Fruit fly (Drosophila melanogaster) whole organism, embryonic: ENCODE results near the gene CG18213.
A peak's percentile ranks its signal among the peaks of the same experiment; 100 is the strongest.

Source experiments
- CG10274 ChIP-seq: fragments of 200-800 bp; sonication (Bioruptor generic); optimal IDR thresholded peaks from 3 replicates; lab custom pipeline; 2017; ENCODE audit warnings: missing biosample characterization, mild to moderate bottlenecking, missing genetic modification characterization
- CG11398 ChIP-seq: fragments of 200-800 bp; sonication (Bioruptor generic); optimal IDR thresholded peaks from 2 replicates; lab custom pipeline; 2016; ENCODE audit warnings: missing biosample characterization, missing genetic modification characterization
- CG11723 ChIP-seq: fragments of 200-800 bp; sonication (Bioruptor generic); optimal IDR thresholded peaks from 2 replicates; lab custom pipeline; 2017; ENCODE audit warnings: missing biosample characterization, mild to moderate bottlenecking, missing genetic modification characterization
- CG12659 ChIP-seq: fragments of 200-800 bp; sonication (Bioruptor generic); optimal IDR thresholded peaks from 3 replicates; lab custom pipeline; 2017; ENCODE audit warnings: mild to moderate bottlenecking, missing biosample characterization, missing genetic modification reagents, missing genetic modification characterization
- CG13424 ChIP-seq: fragments of 200-800 bp; sonication (Bioruptor generic); optimal IDR thresholded peaks from 2 replicates; lab custom pipeline; 2019; ENCODE audit warnings: missing biosample characterization, mild to moderate bottlenecking, missing genetic modification characterization, moderate library complexity
- CG14965 ChIP-seq: fragments of 200-800 bp; sonication (Bioruptor generic); optimal IDR thresholded peaks from 2 replicates; lab custom pipeline; 2016; ENCODE audit warnings: missing biosample characterization, missing genetic modification characterization, borderline replicate concordance
- CG15011 ChIP-seq: fragments of 200-800 bp; sonication (Bioruptor generic); optimal IDR thresholded peaks from 3 replicates; lab custom pipeline; 2018; ENCODE audit warnings: missing biosample characterization, mild to moderate bottlenecking, missing genetic modification characterization
- CG1603 ChIP-seq: fragments of 200-800 bp; sonication (Bioruptor generic); optimal IDR thresholded peaks from 2 replicates; lab custom pipeline; 2019; ENCODE audit warnings: missing biosample characterization, mild to moderate bottlenecking, missing genetic modification characterization, moderate library complexity
- CG17186 ChIP-seq: fragments of 200-800 bp; sonication (Bioruptor generic); optimal IDR thresholded peaks from 3 replicates; lab custom pipeline; 2017; ENCODE audit warnings: missing biosample characterization, missing genetic modification reagents, missing genetic modification characterization
- CG2199 ChIP-seq: fragments of 200-800 bp; sonication (Bioruptor generic); IDR thresholded peaks from 3 replicates; pipeline ENCODE4 v1.3.6; 2022; ENCODE audit warnings: missing biosample characterization, missing genetic modification characterization
- CG31224 ChIP-seq: fragments of 200-800 bp; sonication (Bioruptor generic); IDR thresholded peaks from 2 replicates; pipeline ENCODE4 v1.3.6; 2022; ENCODE audit warnings: missing biosample characterization, missing genetic modification characterization
- CG32767 ChIP-seq: fragments of 200-800 bp; sonication (Bioruptor generic); IDR thresholded peaks from 2 replicates; pipeline ENCODE4 v1.3.6; 2022; ENCODE audit warnings: missing biosample characterization, missing genetic modification characterization
- CG42726 ChIP-seq: fragments of 200-800 bp; sonication (Bioruptor generic); IDR thresholded peaks from 2 replicates; pipeline ENCODE4 v1.3.6; 2022; ENCODE audit warnings: missing biosample characterization, missing genetic modification characterization; ENCODE audit not compliant: partially characterized antibody
- CG43689 ChIP-seq: fragments of 200-800 bp; sonication (Bioruptor generic); IDR thresholded peaks from 2 replicates; pipeline ENCODE4 v1.3.6; 2022; ENCODE audit warnings: missing biosample characterization, missing genetic modification characterization
- CG4707 ChIP-seq: fragments of 200-800 bp; sonication (Bioruptor generic); optimal IDR thresholded peaks from 2 replicates; lab custom pipeline; 2018; ENCODE audit warnings: missing biosample characterization, mild to moderate bottlenecking, missing genetic modification characterization, moderate library complexity
- CG4820 ChIP-seq: fragments of 200-800 bp; sonication (Bioruptor generic); optimal IDR thresholded peaks from 3 replicates; lab custom pipeline; 2016; ENCODE audit warnings: missing biosample characterization, missing genetic modification characterization
- CG6791 ChIP-seq: fragments of 200-800 bp; sonication (Bioruptor generic); IDR thresholded peaks from 3 replicates; pipeline ENCODE4 v1.3.6; 2022; ENCODE audit warnings: missing biosample characterization, missing genetic modification characterization; ENCODE audit not compliant: partially characterized antibody
- CG7271 ChIP-seq: fragments of 200-800 bp; sonication (Bioruptor generic); optimal IDR thresholded peaks from 2 replicates; lab custom pipeline; 2018; ENCODE audit warnings: missing biosample characterization, mild to moderate bottlenecking, missing genetic modification characterization, moderate library complexity
- CG7928 ChIP-seq: fragments of 200-800 bp; sonication (Bioruptor generic); optimal IDR thresholded peaks from 2 replicates; lab custom pipeline; 2017; ENCODE audit warnings: missing biosample characterization, mild to moderate bottlenecking, missing genetic modification characterization
- CG7987 ChIP-seq: fragments of 200-800 bp; sonication (Bioruptor generic); optimal IDR thresholded peaks from 2 replicates; lab custom pipeline; 2018; ENCODE audit warnings: missing biosample characterization, mild to moderate bottlenecking, missing genetic modification characterization, moderate library complexity
- CG9727 ChIP-seq: fragments of 200-800 bp; sonication (Bioruptor generic); optimal IDR thresholded peaks from 3 replicates; lab custom pipeline; 2017; ENCODE audit warnings: missing biosample characterization, mild to moderate bottlenecking, missing genetic modification characterization
- D ChIP-seq, 2 experiments: fragments of 200-800 bp in 1 of 2; fragments of >200 bp in 1 of 2; sonication (Bioruptor generic) in 1 of 2; optimal IDR thresholded peaks; 2 replicates in 1 of 2; 3 replicates in 1 of 2; lab custom pipeline; 2017; ENCODE audit warnings: mild to moderate bottlenecking in 1 of 2, missing biosample characterization in 1 of 2, missing genetic modification characterization in 1 of 2, missing genetic modification reagents in 1 of 2
- Dbx ChIP-seq: fragments of 200-800 bp; sonication (Bioruptor generic); IDR thresholded peaks from 3 replicates; pipeline ENCODE4 v1.3.6; 2022; ENCODE audit warnings: missing biosample characterization, missing genetic modification characterization
- Dfd ChIP-seq, 2 experiments: fragments of >200 bp; optimal IDR thresholded peaks; 2 replicates each; lab custom pipeline; 2017; ENCODE audit warnings: missing biosample characterization in 2 of 2, missing genetic modification characterization in 2 of 2
- Dip3 ChIP-seq: fragments of 200-800 bp; sonication (Bioruptor generic); optimal IDR thresholded peaks from 3 replicates; lab custom pipeline; 2016; ENCODE audit warnings: missing biosample characterization, missing genetic modification characterization
- Drgx ChIP-seq: fragments of 200-800 bp; sonication (Bioruptor generic); IDR thresholded peaks from 2 replicates; pipeline ENCODE4 v1.3.6; 2022; ENCODE audit warnings: missing biosample characterization, missing genetic modification characterization
- Fer3 ChIP-seq: fragments of 200-800 bp; sonication (Bioruptor generic); optimal IDR thresholded peaks from 2 replicates; lab custom pipeline; 2018; ENCODE audit warnings: missing biosample characterization, mild to moderate bottlenecking, missing genetic modification characterization, moderate library complexity
- HLH3B ChIP-seq: fragments of 200-800 bp; sonication (Bioruptor generic); IDR thresholded peaks from 2 replicates; pipeline ENCODE4 v1.3.6; 2022; ENCODE audit warnings: missing biosample characterization, missing genetic modification characterization
- HLHmδ ChIP-seq: fragments of 200-800 bp; sonication (Bioruptor generic); optimal IDR thresholded peaks from 2 replicates; lab custom pipeline; 2018; ENCODE audit warnings: missing biosample characterization, mild to moderate bottlenecking, missing genetic modification characterization, moderate library complexity
- Hand ChIP-seq: fragments of 200-800 bp; sonication (Bioruptor generic); optimal IDR thresholded peaks from 2 replicates; lab custom pipeline; 2017; ENCODE audit warnings: mild to moderate bottlenecking, missing biosample characterization, missing genetic modification reagents, missing genetic modification characterization
- Med ChIP-seq: fragments of 200-800 bp; sonication (Bioruptor generic); peaks from one replicate; lab custom pipeline; 2016; ENCODE audit warnings: missing biosample characterization, missing genetic modification characterization, mild to moderate bottlenecking, inconsistent platforms, moderate library complexity
- Optix ChIP-seq: fragments of 200-800 bp; sonication (Bioruptor generic); IDR thresholded peaks from 3 replicates; pipeline ENCODE4 v1.3.6; 2022; ENCODE audit warnings: missing biosample characterization, missing genetic modification characterization
- Poxn ChIP-seq: fragments of 200-800 bp; sonication (Bioruptor generic); IDR thresholded peaks from 2 replicates; pipeline ENCODE4 v1.3.6; 2022; ENCODE audit warnings: missing biosample characterization, missing genetic modification characterization
- Spps ChIP-seq: fragments of 200-800 bp; sonication (Bioruptor generic); optimal IDR thresholded peaks from 2 replicates; lab custom pipeline; 2018; ENCODE audit warnings: missing biosample characterization, mild to moderate bottlenecking, missing genetic modification characterization
- Trl ChIP-seq, 3 experiments: fragments of >200 bp in 2 of 3; fragments of 200-800 bp in 1 of 3; sonication (Bioruptor generic) in 1 of 3; optimal IDR thresholded peaks; 2 replicates in 1 of 3; 3 replicates in 2 of 3; lab custom pipeline; 2016 to 2017; ENCODE audit warnings: missing biosample characterization in 1 of 3, missing genetic modification characterization in 1 of 3
- amos ChIP-seq: fragments of 200-800 bp; sonication (Bioruptor generic); IDR thresholded peaks from 2 replicates; pipeline ENCODE4 v1.3.6; 2022; ENCODE audit warnings: missing biosample characterization, missing genetic modification characterization; ENCODE audit not compliant: partially characterized antibody
- bigmax ChIP-seq: fragments of 200-800 bp; sonication (Bioruptor generic); optimal IDR thresholded peaks from 2 replicates; lab custom pipeline; 2018; ENCODE audit warnings: missing biosample characterization, mild to moderate bottlenecking, missing genetic modification characterization
- bowl ChIP-seq: fragments of 200-800 bp; sonication (Bioruptor generic); IDR thresholded peaks from 2 replicates; pipeline ENCODE4 v1.3.6; 2022; ENCODE audit warnings: missing biosample characterization, missing genetic modification characterization
- caup ChIP-seq: fragments of 200-800 bp; sonication (Bioruptor generic); optimal IDR thresholded peaks from 3 replicates; lab custom pipeline; 2017; ENCODE audit warnings: missing biosample characterization, mild to moderate bottlenecking, missing genetic modification characterization, moderate library complexity; ENCODE audit not compliant: severe bottlenecking
- chn ChIP-seq: fragments of 200-800 bp; sonication (Bioruptor generic); optimal IDR thresholded peaks from 2 replicates; lab custom pipeline; 2016; ENCODE audit warnings: missing biosample characterization, missing genetic modification characterization
- crol ChIP-seq: fragments of 200-800 bp; sonication (Bioruptor generic); IDR thresholded peaks from 2 replicates; pipeline ENCODE4 v1.3.6; 2022; ENCODE audit warnings: missing biosample characterization, missing genetic modification characterization
- crp ChIP-seq, 2 experiments: fragments of 200-800 bp; sonication (Bioruptor generic); optimal IDR thresholded peaks; 2 replicates in 1 of 2; 3 replicates in 1 of 2; lab custom pipeline; 2017; ENCODE audit warnings: missing biosample characterization in 2 of 2, missing genetic modification characterization in 2 of 2, mild to moderate bottlenecking in 1 of 2, moderate library complexity in 1 of 2
- emc ChIP-seq: fragments of 200-800 bp; sonication (Bioruptor generic); optimal IDR thresholded peaks from 2 replicates; lab custom pipeline; 2016; ENCODE audit warnings: missing biosample characterization, missing genetic modification characterization
- exex ChIP-seq: fragments of 200-800 bp; sonication (Bioruptor generic); optimal IDR thresholded peaks from 4 replicates; lab custom pipeline; 2018; ENCODE audit warnings: missing biosample characterization, mild to moderate bottlenecking, missing genetic modification characterization, moderate library complexity
- ftz-f1 ChIP-seq: fragments of 200-800 bp; sonication (Bioruptor generic); optimal IDR thresholded peaks from 2 replicates; lab custom pipeline; 2016; ENCODE audit warnings: missing biosample characterization, missing genetic modification characterization
- ind ChIP-seq: fragments of 200-800 bp; sonication (Bioruptor generic); optimal IDR thresholded peaks from 3 replicates; lab custom pipeline; 2016; ENCODE audit warnings: missing biosample characterization, missing genetic modification characterization
- jigr1 ChIP-seq: fragments of 200-800 bp; sonication (Bioruptor generic); IDR thresholded peaks from 3 replicates; pipeline ENCODE4 v1.3.6; 2022; ENCODE audit warnings: missing biosample characterization, missing genetic modification characterization
- run ChIP-seq: fragments of 200-800 bp; sonication (Bioruptor generic); optimal IDR thresholded peaks from 3 replicates; lab custom pipeline; 2018; ENCODE audit warnings: missing biosample characterization, mild to moderate bottlenecking, missing genetic modification characterization
- unc-4 ChIP-seq: fragments of 200-800 bp; sonication (Bioruptor generic); IDR thresholded peaks from 2 replicates; pipeline ENCODE4 v1.3.6; 2022; ENCODE audit warnings: missing biosample characterization, missing genetic modification characterization; ENCODE audit not compliant: partially characterized antibody

Gene CG18213

dm6 chr3R:17077968-17078417 lies 38.0 kb upstream of the CG18213 start (continued):
- no peak for TF ChIP-seq CG7928
- TF ChIP-seq HLH3B = peak; percentile 43; the same call in 1 of the 2 replicates
- TF ChIP-seq chn (GFP tag; lab: Kevin White, UChicago) = no peak
- no peak for TF ChIP-seq Poxn (GFP tag; lab: Robert Waterston, UW)
- peak; percentile 52 for TF ChIP-seq exex (tag; lab: Kevin White, UChicago)
- no peak for TF ChIP-seq ind (GFP tag; lab: Kevin White, UChicago)
- TF ChIP-seq Trl (optimal IDR thresholded peaks at IDR 0.05; lab: Kevin White, UChicago) = peak; percentile 39 to 45
- peak; percentile 5 for TF ChIP-seq Trl (GFP tag; optimal IDR thresholded peaks at IDR 0.05; lab: Kevin White, UChicago)
- no peak for TF ChIP-seq CG42726 (GFP tag; lab: Robert Waterston, UW)
- TF ChIP-seq CG4707 (GFP tag; lab: Kevin White, UChicago) = no peak
- no peak for TF ChIP-seq Dfd (GFP tag; optimal IDR thresholded peaks at IDR 0.05; lab: Kevin White, UChicago)
- TF ChIP-seq bowl (GFP tag; lab: Robert Waterston, UW) = 0 out of 2 replicates have a peak, but pooled peaks have one; percentile 31
- no peak for TF ChIP-seq CG11723 (GFP tag; lab: Kevin White, UChicago)
- no peak for TF ChIP-seq Spps (tag; lab: Kevin White, UChicago)
- peak; percentile 39; the same call in 1 of the 3 replicates for TF ChIP-seq Dbx (GFP tag; lab: Robert Waterston, UW)
- no peak for TF ChIP-seq CG10274 (GFP tag; lab: Kevin White, UChicago)
- TF ChIP-seq Optix (GFP tag; lab: Robert Waterston, UW) = no peak
- TF ChIP-seq unc-4 (GFP tag; lab: Robert Waterston, UW) = peak; percentile 20; the same call in 1 of the 2 replicates
- no peak for TF ChIP-seq CG17186
- TF ChIP-seq crol (GFP tag; lab: Robert Waterston, UW) = peak; percentile 95
- TF ChIP-seq CG4820 (GFP tag; lab: Kevin White, UChicago) = no peak
- no peak for TF ChIP-seq CG7271 (tag; lab: Kevin White, UChicago)
- TF ChIP-seq Dip3 = no peak
- no peak for TF ChIP-seq Drgx
- TF ChIP-seq CG6791 (GFP tag; lab: Robert Waterston, UW) = no peak
- peak; percentile 78 for TF ChIP-seq CG7987 (GFP tag; lab: Kevin White, UChicago)
- TF ChIP-seq jigr1 (GFP tag; lab: Robert Waterston, UW) = no peak
- peak; percentile 71; the same call in 1 of the 3 replicates for TF ChIP-seq CG2199 (GFP tag; lab: Robert Waterston, UW)
- no peak for TF ChIP-seq D (optimal IDR thresholded peaks at IDR 0.05; lab: Kevin White, UChicago)
- no peak for TF ChIP-seq D (GFP tag; optimal IDR thresholded peaks at IDR 0.05; lab: Kevin White, UChicago)
- peak; percentile 15 for TF ChIP-seq caup
- TF ChIP-seq CG32767 = no peak
- TF ChIP-seq crp (GFP tag; optimal IDR thresholded peaks at IDR 0.05; lab: Kevin White, UChicago) = peak in 1 of 2 experiments; percentile 51
- TF ChIP-seq CG1603 (tag; lab: Kevin White, UChicago) = no peak
- TF ChIP-seq Med (GFP tag; lab: Kevin White, UChicago) = peak; percentile 88
- TF ChIP-seq HLHmδ = peak; percentile 51
- peak; percentile 63 for TF ChIP-seq ftz-f1
- TF ChIP-seq CG14965 (GFP tag; lab: Kevin White, UChicago) = no peak
- TF ChIP-seq CG31224 (GFP tag; lab: Robert Waterston, UW) = no peak
- TF ChIP-seq CG15011 (GFP tag; lab: Kevin White, UChicago) = no peak
- no peak; the same call in 1 of the 2 replicates for TF ChIP-seq amos (GFP tag; lab: Robert Waterston, UW)
- TF ChIP-seq CG11398 (GFP tag; lab: Kevin White, UChicago) = no peak
- no peak for TF ChIP-seq CG9727 (GFP tag; lab: Kevin White, UChicago)
- no peak for TF ChIP-seq emc
- TF ChIP-seq CG12659 = no peak
- no peak for TF ChIP-seq CG13424 (tag; lab: Kevin White, UChicago)
- TF ChIP-seq run (tag; lab: Kevin White, UChicago) = no peak
- no peak for TF ChIP-seq CG43689 (GFP tag; lab: Robert Waterston, UW)
- no peak for TF ChIP-seq Hand
- peak; percentile 8 for TF ChIP-seq Fer3 (tag; lab: Kevin White, UChicago)
- TF ChIP-seq bigmax (GFP tag; lab: Kevin White, UChicago) = no peak
